Fruit fly (Drosophila melanogaster) whole organism, embryonic: ENCODE measurements around the gene CG17234.

Source experiments
- ATbp ChIP-seq: fragments of 200-800 bp; sonication (Bioruptor generic); optimal IDR thresholded peaks from 2 replicates; lab custom pipeline; 2017; ENCODE audit warnings: missing biosample characterization, mild to moderate bottlenecking, missing genetic modification characterization, missing genetic modification reagents
- Ada2b ChIP-seq: fragments of 200-800 bp; sonication (Bioruptor generic); IDR thresholded peaks from 2 replicates; pipeline ENCODE4 v1.3.6; 2022; ENCODE audit warnings: missing biosample characterization, missing genetic modification characterization
- BEAF-32 ChIP-seq: fragments of 200-800 bp; sonication (Bioruptor generic); optimal IDR thresholded peaks from 3 replicates; lab custom pipeline; 2017; ENCODE audit warnings: missing biosample characterization, missing genetic modification characterization, mild to moderate bottlenecking, moderate library complexity, missing genetic modification reagents
- CG1024 ChIP-seq: fragments of 200-800 bp; sonication (Bioruptor generic); IDR thresholded peaks from 2 replicates; pipeline ENCODE4 v1.3.6; 2022; ENCODE audit warnings: missing biosample characterization, missing genetic modification characterization
- CG10321 ChIP-seq: fragments of 200-800 bp; sonication (Bioruptor generic); IDR thresholded peaks from 2 replicates; pipeline ENCODE4 v1.3.6; 2022; ENCODE audit warnings: missing biosample characterization, missing genetic modification characterization
- CG11456 ChIP-seq: fragments of 200-800 bp; sonication (Bioruptor generic); IDR thresholded peaks from 3 replicates; pipeline ENCODE4 v1.3.6; 2022; ENCODE audit warnings: missing biosample characterization, missing genetic modification characterization
- CG11696 ChIP-seq: fragments of 200-800 bp; sonication (Bioruptor generic); IDR thresholded peaks from 2 replicates; pipeline ENCODE4 v1.3.6; 2022; ENCODE audit warnings: missing biosample characterization, missing genetic modification characterization
- CG11723 ChIP-seq: fragments of 200-800 bp; sonication (Bioruptor generic); optimal IDR thresholded peaks from 2 replicates; lab custom pipeline; 2017; ENCODE audit warnings: missing biosample characterization, mild to moderate bottlenecking, missing genetic modification characterization
- CG14965 ChIP-seq: fragments of 200-800 bp; sonication (Bioruptor generic); optimal IDR thresholded peaks from 2 replicates; lab custom pipeline; 2016; ENCODE audit warnings: missing biosample characterization, missing genetic modification characterization, borderline replicate concordance
- CG15011 ChIP-seq: fragments of 200-800 bp; sonication (Bioruptor generic); optimal IDR thresholded peaks from 3 replicates; lab custom pipeline; 2018; ENCODE audit warnings: missing biosample characterization, mild to moderate bottlenecking, missing genetic modification characterization
- CG15601 ChIP-seq: fragments of 200-800 bp; sonication (Bioruptor generic); optimal IDR thresholded peaks from 3 replicates; lab custom pipeline; 2019; ENCODE audit warnings: missing biosample characterization, mild to moderate bottlenecking, missing genetic modification characterization, moderate library complexity
- CG2202 ChIP-seq: fragments of 200-800 bp; sonication (Bioruptor generic); optimal IDR thresholded peaks from 2 replicates; lab custom pipeline; 2018; ENCODE audit warnings: missing biosample characterization, mild to moderate bottlenecking, missing genetic modification characterization
- CG2678 ChIP-seq: fragments of 200-800 bp; sonication (Bioruptor generic); optimal IDR thresholded peaks from 3 replicates; lab custom pipeline; 2019; ENCODE audit warnings: missing biosample characterization, mild to moderate bottlenecking, missing genetic modification characterization, moderate library complexity
- CG32767 ChIP-seq: fragments of 200-800 bp; sonication (Bioruptor generic); IDR thresholded peaks from 2 replicates; pipeline ENCODE4 v1.3.6; 2022; ENCODE audit warnings: missing biosample characterization, missing genetic modification characterization
- CG4424 ChIP-seq: fragments of 200-800 bp; sonication (Bioruptor generic); optimal IDR thresholded peaks from 3 replicates; lab custom pipeline; 2016; ENCODE audit warnings: missing biosample characterization, missing genetic modification characterization
- CG5180 ChIP-seq: fragments of 200-800 bp; sonication (Bioruptor generic); optimal IDR thresholded peaks from 3 replicates; lab custom pipeline; 2017; ENCODE audit warnings: missing biosample characterization, missing genetic modification characterization, mild to moderate bottlenecking, moderate library complexity, missing genetic modification reagents
- CG5245 ChIP-seq: fragments of 200-800 bp; sonication (Bioruptor generic); optimal IDR thresholded peaks from 3 replicates; lab custom pipeline; 2016; ENCODE audit warnings: missing biosample characterization, missing genetic modification characterization
- CG7786 ChIP-seq: fragments of 200-800 bp; sonication (Bioruptor generic); optimal IDR thresholded peaks from 2 replicates; lab custom pipeline; 2016; ENCODE audit warnings: missing biosample characterization, missing genetic modification characterization
- CG9932 ChIP-seq: fragments of 200-800 bp; sonication (Bioruptor generic); IDR thresholded peaks from 2 replicates; pipeline ENCODE4 v1.3.6; 2022; ENCODE audit warnings: missing biosample characterization, missing genetic modification characterization
- CoRest ChIP-seq: fragments of 200-800 bp; sonication (Bioruptor generic); optimal IDR thresholded peaks from 3 replicates; lab custom pipeline; 2018; ENCODE audit warnings: missing biosample characterization, mild to moderate bottlenecking, missing genetic modification characterization, moderate library complexity
- Dbx ChIP-seq: fragments of 200-800 bp; sonication (Bioruptor generic); IDR thresholded peaks from 3 replicates; pipeline ENCODE4 v1.3.6; 2022; ENCODE audit warnings: missing biosample characterization, missing genetic modification characterization
- Dfd ChIP-seq, 2 experiments: fragments of >200 bp; optimal IDR thresholded peaks; 2 replicates each; lab custom pipeline; 2017; ENCODE audit warnings: missing biosample characterization in 2 of 2, missing genetic modification characterization in 2 of 2
- H2.0 ChIP-seq: fragments of 200-800 bp; sonication (Bioruptor generic); IDR thresholded peaks from 2 replicates; pipeline ENCODE4 v1.3.6; 2022; ENCODE audit warnings: missing biosample characterization, missing genetic modification characterization
- HLH3B ChIP-seq: fragments of 200-800 bp; sonication (Bioruptor generic); IDR thresholded peaks from 2 replicates; pipeline ENCODE4 v1.3.6; 2022; ENCODE audit warnings: missing biosample characterization, missing genetic modification characterization
- NfI ChIP-seq: fragments of 200-800 bp; sonication (Bioruptor generic); optimal IDR thresholded peaks from 3 replicates; lab custom pipeline; 2018; ENCODE audit warnings: missing biosample characterization, mild to moderate bottlenecking, missing genetic modification characterization, moderate library complexity
- Poxn ChIP-seq: fragments of 200-800 bp; sonication (Bioruptor generic); IDR thresholded peaks from 2 replicates; pipeline ENCODE4 v1.3.6; 2022; ENCODE audit warnings: missing biosample characterization, missing genetic modification characterization
- Sox102F ChIP-seq: fragments of 200-800 bp; sonication (Bioruptor generic); optimal IDR thresholded peaks from 2 replicates; lab custom pipeline; 2018; ENCODE audit warnings: missing biosample characterization, mild to moderate bottlenecking, missing genetic modification characterization, moderate library complexity
- Trl ChIP-seq, 3 experiments: fragments of >200 bp in 2 of 3; fragments of 200-800 bp in 1 of 3; sonication (Bioruptor generic) in 1 of 3; optimal IDR thresholded peaks; 2 replicates in 1 of 3; 3 replicates in 2 of 3; lab custom pipeline; 2016 to 2017; ENCODE audit warnings: missing biosample characterization in 1 of 3, missing genetic modification characterization in 1 of 3
- ato ChIP-seq: fragments of 200-800 bp; sonication (Bioruptor generic); IDR thresholded peaks from 2 replicates; pipeline ENCODE4 v1.3.6; 2022; ENCODE audit warnings: missing biosample characterization, missing genetic modification characterization; ENCODE audit not compliant: partially characterized antibody
- az2 ChIP-seq: fragments of 200-800 bp; sonication (Bioruptor generic); optimal IDR thresholded peaks from 3 replicates; lab custom pipeline; 2016; ENCODE audit warnings: missing biosample characterization, missing genetic modification characterization
- bcd ChIP-seq: fragments of 200-800 bp; sonication (Bioruptor generic); optimal IDR thresholded peaks from 2 replicates; lab custom pipeline; 2017; ENCODE audit warnings: missing biosample characterization, mild to moderate bottlenecking, missing genetic modification characterization
- br ChIP-seq: fragments of >200 bp; optimal IDR thresholded peaks from 2 replicates; lab custom pipeline; 2017
- bsh ChIP-seq, 2 experiments: fragments of 200-800 bp; sonication (Bioruptor generic); optimal IDR thresholded peaks; 2 replicates each; lab custom pipeline; 2017 to 2018; ENCODE audit warnings: mild to moderate bottlenecking in 2 of 2, missing biosample characterization in 2 of 2, missing genetic modification characterization in 2 of 2, moderate library complexity in 1 of 2
- dmrt11E ChIP-seq: fragments of 200-800 bp; sonication (Bioruptor generic); optimal IDR thresholded peaks from 3 replicates; lab custom pipeline; 2018; ENCODE audit warnings: missing biosample characterization, mild to moderate bottlenecking, missing genetic modification characterization, moderate library complexity
- en ChIP-seq: fragments of 200-800 bp; sonication (Bioruptor generic); optimal IDR thresholded peaks from 2 replicates; lab custom pipeline; 2016; ENCODE audit warnings: missing biosample characterization, missing genetic modification characterization
- eyg ChIP-seq: fragments of 200-800 bp; sonication (Bioruptor generic); optimal IDR thresholded peaks from 3 replicates; lab custom pipeline; 2016; ENCODE audit warnings: missing biosample characterization, missing genetic modification characterization
- ftz-f1 ChIP-seq: fragments of 200-800 bp; sonication (Bioruptor generic); optimal IDR thresholded peaks from 2 replicates; lab custom pipeline; 2016; ENCODE audit warnings: missing biosample characterization, missing genetic modification characterization
- gem ChIP-seq: fragments of 200-800 bp; sonication (Bioruptor generic); optimal IDR thresholded peaks from 2 replicates; lab custom pipeline; 2019; ENCODE audit warnings: missing biosample characterization, mild to moderate bottlenecking, missing genetic modification characterization, moderate library complexity
- gsb ChIP-seq: fragments of 200-800 bp; sonication (Bioruptor generic); IDR thresholded peaks from 2 replicates; pipeline ENCODE4 v1.3.6; 2022; ENCODE audit warnings: missing biosample characterization, missing genetic modification characterization
- inv ChIP-seq: fragments of 200-800 bp; sonication (Bioruptor generic); IDR thresholded peaks from 2 replicates; pipeline ENCODE4 v1.3.6; 2022; ENCODE audit warnings: missing biosample characterization, missing genetic modification characterization; ENCODE audit not compliant: partially characterized antibody
- jigr1 ChIP-seq: fragments of 200-800 bp; sonication (Bioruptor generic); IDR thresholded peaks from 3 replicates; pipeline ENCODE4 v1.3.6; 2022; ENCODE audit warnings: missing biosample characterization, missing genetic modification characterization
- odd ChIP-seq: fragments of 200-800 bp; sonication (Bioruptor generic); optimal IDR thresholded peaks from 2 replicates; lab custom pipeline; 2017; ENCODE audit warnings: missing biosample characterization, mild to moderate bottlenecking, missing genetic modification characterization
- onecut ChIP-seq: fragments of 200-800 bp; sonication (Bioruptor generic); IDR thresholded peaks from 2 replicates; pipeline ENCODE4 v1.3.6; 2022; ENCODE audit warnings: missing biosample characterization, missing genetic modification characterization
- rib ChIP-seq: fragments of 200-800 bp; sonication (Bioruptor generic); IDR thresholded peaks from 2 replicates; pipeline ENCODE4 v1.3.6; 2022; ENCODE audit warnings: missing biosample characterization, missing genetic modification characterization
- salm ChIP-seq: fragments of 200-800 bp; sonication (Bioruptor generic); optimal IDR thresholded peaks from 2 replicates; lab custom pipeline; 2018; ENCODE audit warnings: missing biosample characterization, mild to moderate bottlenecking, missing genetic modification characterization
- scrt ChIP-seq: fragments of 200-800 bp; sonication (Bioruptor generic); optimal IDR thresholded peaks from 2 replicates; lab custom pipeline; 2018; ENCODE audit warnings: missing biosample characterization, mild to moderate bottlenecking, missing genetic modification characterization, moderate library complexity
- ssp ChIP-seq: fragments of 200-800 bp; sonication (Bioruptor generic); IDR thresholded peaks from 2 replicates; pipeline ENCODE4 v1.3.6; 2022; ENCODE audit warnings: missing biosample characterization, missing genetic modification characterization
- trem ChIP-seq: fragments of 200-800 bp; optimal IDR thresholded peaks from 3 replicates; lab custom pipeline; 2019; ENCODE audit warnings: missing biosample characterization, mild to moderate bottlenecking, missing genetic modification characterization, moderate library complexity
- tx ChIP-seq: fragments of 200-800 bp; sonication (Bioruptor generic); optimal IDR thresholded peaks from 2 replicates; lab custom pipeline; 2016; ENCODE audit warnings: missing biosample characterization, missing genetic modification characterization
- wdn ChIP-seq: fragments of 200-800 bp; sonication (Bioruptor generic); IDR thresholded peaks from 2 replicates; pipeline ENCODE4 v1.3.6; 2022; ENCODE audit warnings: missing biosample characterization, missing genetic modification characterization
- yki ChIP-seq: fragments of >200 bp; optimal IDR thresholded peaks from 3 replicates; lab custom pipeline; 2018
- zen ChIP-seq: fragments of 200-800 bp; sonication (Bioruptor generic); optimal IDR thresholded peaks from 3 replicates; lab custom pipeline; 2018; ENCODE audit warnings: missing biosample characterization, mild to moderate bottlenecking, missing genetic modification characterization, moderate library complexity

Gene CG17234

dm6 chr2L:2214004-2214403, 38.8 kb upstream of the CG17234 start, which contains the start of the genes Uch and CG34174 (continued):
- TF ChIP-seq CG15011 (GFP tag; lab: Kevin White, UChicago) (no peak), CG5180 (GFP tag; lab: Kevin White, UChicago) (no peak), Dbx (GFP tag; lab: Robert Waterston, UW) (no peak), rib (no peak), BEAF-32 (GFP tag; lab: Kevin White, UChicago) (peak; percentile 79), zen (tag; lab: Kevin White, UChicago) (peak; percentile 46), Dfd (GFP tag; optimal IDR thresholded peaks at IDR 0.05; lab: Kevin White, UChicago) (no peak), ssp (GFP tag; lab: Robert Waterston, UW) (no peak), br (lab: Kevin White, UChicago) (no peak), gem (tag; lab: Kevin White, UChicago) (no peak), eyg (no peak), odd (GFP tag; lab: Kevin White, UChicago) (no peak), Ada2b (no peak), bsh (GFP tag; optimal IDR thresholded peaks at IDR 0.05; lab: Kevin White, UChicago) (peak in 1 of 2 experiments; percentile 11), Sox102F (GFP tag; lab: Kevin White, UChicago) (no peak), CG4424 (GFP tag; lab: Kevin White, UChicago) (no peak), H2.0 (GFP tag; lab: Robert Waterston, UW) (no peak), en (GFP tag; lab: Kevin White, UChicago) (no peak), CG14965 (GFP tag; lab: Kevin White, UChicago) (no peak), CG11723 (GFP tag; lab: Kevin White, UChicago) (no peak), CG2202 (tag; lab: Kevin White, UChicago) (no peak), ftz-f1 (GFP tag; lab: Kevin White, UChicago) (no peak), CG5245 (no peak), wdn (GFP tag; lab: Robert Waterston, UW) (no peak), CG32767 (no peak), CoRest (tag; lab: Kevin White, UChicago) (peak; percentile 29), jigr1 (GFP tag; lab: Robert Waterston, UW) (no peak), tx (GFP tag; lab: Kevin White, UChicago) (no peak), ato (GFP tag; lab: Robert Waterston, UW) (0 out of 2 replicates have a peak, but pooled peaks have one; percentile 39), CG10321 (no peak), CG15601 (tag; lab: Kevin White, UChicago) (peak; percentile 42), scrt (peak; percentile 12), NfI (peak; percentile 29), CG2678 (no peak), salm (tag; lab: Kevin White, UChicago) (no peak), dmrt11E (tag; lab: Kevin White, UChicago) (no peak), CG11456 (GFP tag; lab: Robert Waterston, UW) (no peak), Trl (optimal IDR thresholded peaks at IDR 0.05; lab: Kevin White, UChicago) (peak in 1 of 2 experiments; percentile 19), Trl (GFP tag; optimal IDR thresholded peaks at IDR 0.05; lab: Kevin White, UChicago) (peak; percentile 4), trem (tag; lab: Kevin White, UChicago) (peak; percentile 59), ATbp (no peak), az2 (GFP tag; lab: Kevin White, UChicago) (no peak), CG7786 (no peak), inv (peak; percentile 46; the same call in 1 of the 2 replicates), CG1024 (no peak), CG11696 (GFP tag; lab: Robert Waterston, UW) (no peak), gsb (no peak), bcd (GFP tag; lab: Kevin White, UChicago) (peak; percentile 24), onecut (GFP tag; lab: Robert Waterston, UW) (no peak), yki (lab: Kevin White, UChicago) (no peak), CG9932 (GFP tag; lab: Robert Waterston, UW) (no peak), Poxn (no peak), HLH3B (no peak)
